Worm (Caenorhabditis elegans) whole organism, mixed stage, embryonic: ENCODE data around the gene Y39A1A.17.

ENCODE experiments used
- ham-2 ChIP-seq: fragments of 200-800 bp; sonication (Bioruptor generic); optimal IDR thresholded peaks from 2 replicates; lab custom pipeline; 2018; ENCODE audit warnings: mild to moderate bottlenecking, missing genetic modification characterization, missing compliant biosample characterization
- nhr-28 ChIP-seq: fragments of 150-350 bp; optimal IDR thresholded peaks from 2 replicates; lab custom pipeline; 2014; ENCODE audit warnings: missing biosample characterization, missing genetic modification characterization
- nhr-76 ChIP-seq: sonication (generic microtip); optimal IDR thresholded peaks from 2 replicates; lab custom pipeline; 2017; ENCODE audit warnings: missing biosample characterization, missing genetic modification characterization
- unc-120 ChIP-seq: sonication (generic microtip); optimal IDR thresholded peaks from 2 replicates; lab custom pipeline; 2017; ENCODE audit warnings: missing genetic modification characterization, missing compliant biosample characterization; ENCODE audit not compliant: poor library complexity, severe bottlenecking
- unc-62 ChIP-seq: fragments of 150-350 bp; optimal IDR thresholded peaks from 2 replicates; lab custom pipeline; 2014; ENCODE audit warnings: missing biosample characterization, missing genetic modification reagents, missing genetic modification characterization
- ztf-11 ChIP-seq: fragments of 150-350 bp; optimal IDR thresholded peaks from 2 replicates; lab custom pipeline; 2014; ENCODE audit warnings: missing biosample characterization, missing genetic modification characterization

ce11 chrIII:10717479-10717878 lies 26.6 kb upstream of the Y39A1A.17 start:
- TF ChIP-seq nhr-76 (tag; lab: Kevin White, UChicago): no peak
- TF ChIP-seq unc-120 (tag; lab: Kevin White, UChicago): no peak
- no peak for TF ChIP-seq ham-2 (GFP tag; lab: Kevin White, UChicago)
- TF ChIP-seq nhr-28 (tag; lab: Kevin White, UChicago): no peak
- TF ChIP-seq ztf-11 (tag; lab: Kevin White, UChicago): no peak
- TF ChIP-seq unc-62: no peak
